Fruit fly (Drosophila melanogaster): ENCODE results near the gene CenB1A.

- no peak for TF ChIP-seq CTCF (optimal IDR thresholded peaks at IDR 0.05)
- TF ChIP-seq CG8478 (optimal IDR thresholded peaks at IDR 0.05), result no peak
Measured at dm6 chr3R:23088252-23088651, 29.9 kb upstream of the CenB1A start.
